Worm (Caenorhabditis elegans) whole organism, mixed stage, embryonic: ENCODE results near the gene eif-1.
A peak's percentile ranks its signal among the peaks of the same experiment; 100 is the strongest.

Source experiments
- M03D4.4 ChIP-seq: sonication (generic microtip); optimal IDR thresholded peaks from 2 replicates; lab custom pipeline; 2017; ENCODE audit warnings: mild to moderate bottlenecking, missing genetic modification characterization, missing compliant biosample characterization
- bed-3 ChIP-seq: fragments of 200-800 bp; sonication (Bioruptor generic); optimal IDR thresholded peaks from 3 replicates; lab custom pipeline; 2018; ENCODE audit warnings: mild to moderate bottlenecking, missing genetic modification characterization, moderate library complexity, missing compliant biosample characterization
- blmp-1 ChIP-seq: fragments of 150-350 bp; optimal IDR thresholded peaks from 2 replicates; lab custom pipeline; 2014; ENCODE audit warnings: missing biosample characterization, missing genetic modification characterization
- ceh-39 ChIP-seq: fragments of 150-350 bp; optimal IDR thresholded peaks from 2 replicates; lab custom pipeline; 2014; ENCODE audit warnings: missing biosample characterization, missing genetic modification characterization
- ceh-43 ChIP-seq: fragments of 200-800 bp; sonication (Bioruptor generic); optimal IDR thresholded peaks from 2 replicates; lab custom pipeline; 2018; ENCODE audit warnings: mild to moderate bottlenecking, missing genetic modification characterization, moderate library complexity, missing compliant biosample characterization
- ceh-83 ChIP-seq: fragments of 200-800 bp; sonication (Bioruptor generic); optimal IDR thresholded peaks from 2 replicates; lab custom pipeline; 2018; ENCODE audit warnings: mild to moderate bottlenecking, missing genetic modification characterization, missing compliant biosample characterization
- ces-1 ChIP-seq: fragments of 150-350 bp; optimal IDR thresholded peaks from 2 replicates; lab custom pipeline; 2014; ENCODE audit warnings: missing biosample characterization, missing genetic modification reagents, missing genetic modification characterization
- cnd-1 ChIP-seq: fragments of 200-800 bp; sonication (Bioruptor generic); optimal IDR thresholded peaks from 2 replicates; lab custom pipeline; 2018; ENCODE audit warnings: mild to moderate bottlenecking, missing genetic modification characterization, missing compliant biosample characterization
- drap-1 ChIP-seq: fragments of 200-800 bp; sonication (Bioruptor generic); optimal IDR thresholded peaks from 3 replicates; lab custom pipeline; 2018; ENCODE audit warnings: mild to moderate bottlenecking, missing genetic modification characterization, missing compliant biosample characterization
- elt-1 ChIP-seq: sonication (generic microtip); optimal IDR thresholded peaks from 2 replicates; lab custom pipeline; 2017; ENCODE audit warnings: missing genetic modification characterization, mild to moderate bottlenecking, missing compliant biosample characterization, antibody characterized with exemption, moderate library complexity, borderline replicate concordance; ENCODE audit not compliant: insufficient read depth
- elt-3 ChIP-seq: fragments of 150-350 bp; optimal IDR thresholded peaks from 2 replicates; lab custom pipeline; 2014; ENCODE audit warnings: missing biosample characterization, missing genetic modification characterization
- flh-1 ChIP-seq: fragments of 200-800 bp; sonication (Bioruptor generic); optimal IDR thresholded peaks from 2 replicates; lab custom pipeline; 2018; ENCODE audit warnings: mild to moderate bottlenecking, missing genetic modification characterization, moderate library complexity, missing compliant biosample characterization
- ham-2 ChIP-seq: fragments of 200-800 bp; sonication (Bioruptor generic); optimal IDR thresholded peaks from 2 replicates; lab custom pipeline; 2018; ENCODE audit warnings: mild to moderate bottlenecking, missing genetic modification characterization, missing compliant biosample characterization
- hlh-1 ChIP-seq: fragments of 150-350 bp; optimal IDR thresholded peaks from 2 replicates; lab custom pipeline; 2014; ENCODE audit warnings: missing biosample characterization, missing genetic modification reagents, missing genetic modification characterization
- lin-13 ChIP-seq: fragments of 150-350 bp; optimal IDR thresholded peaks from 2 replicates; lab custom pipeline; 2014; ENCODE audit warnings: missing biosample characterization, missing genetic modification characterization
- lin-32 ChIP-seq: fragments of 200-800 bp; sonication (Bioruptor generic); optimal IDR thresholded peaks from 2 replicates; lab custom pipeline; 2018; ENCODE audit warnings: mild to moderate bottlenecking, missing genetic modification characterization, missing compliant biosample characterization
- lsy-2 ChIP-seq: fragments of 150-350 bp; optimal IDR thresholded peaks from 2 replicates; lab custom pipeline; 2014; ENCODE audit warnings: missing biosample characterization, missing genetic modification characterization
- mab-5 ChIP-seq: fragments of 150-350 bp; optimal IDR thresholded peaks from 2 replicates; lab custom pipeline; 2014; ENCODE audit warnings: missing biosample characterization, missing genetic modification characterization
- mep-1 ChIP-seq: fragments of 150-350 bp; optimal IDR thresholded peaks from 2 replicates; lab custom pipeline; 2017; ENCODE audit warnings: missing biosample characterization, missing genetic modification reagents, missing genetic modification characterization, inconsistent platforms
- mls-2 ChIP-seq: sonication (generic microtip); optimal IDR thresholded peaks from 2 replicates; lab custom pipeline; 2016; ENCODE audit warnings: mild to moderate bottlenecking, missing genetic modification characterization, moderate library complexity, missing compliant biosample characterization
- nhr-12 ChIP-seq: fragments of 150-350 bp; optimal IDR thresholded peaks from 2 replicates; lab custom pipeline; 2014; ENCODE audit warnings: missing biosample characterization, missing genetic modification characterization
- nhr-2 ChIP-seq: fragments of 150-350 bp; optimal IDR thresholded peaks from 2 replicates; lab custom pipeline; 2014; ENCODE audit warnings: missing biosample characterization, missing genetic modification characterization
- nhr-237 ChIP-seq: fragments of 150-350 bp; optimal IDR thresholded peaks from 2 replicates; lab custom pipeline; 2014; ENCODE audit warnings: missing biosample characterization, missing genetic modification characterization
- nhr-28 ChIP-seq: fragments of 150-350 bp; optimal IDR thresholded peaks from 2 replicates; lab custom pipeline; 2014; ENCODE audit warnings: missing biosample characterization, missing genetic modification characterization
- nhr-76 ChIP-seq: sonication (generic microtip); optimal IDR thresholded peaks from 2 replicates; lab custom pipeline; 2017; ENCODE audit warnings: missing biosample characterization, missing genetic modification characterization
- pha-4 ChIP-seq: fragments of 150-350 bp; optimal IDR thresholded peaks from 2 replicates; lab custom pipeline; 2018; ENCODE audit warnings: missing biosample characterization, missing genetic modification reagents, missing genetic modification characterization
- sem-2 ChIP-seq: fragments of 200-800 bp; sonication (Bioruptor generic); optimal IDR thresholded peaks from 2 replicates; lab custom pipeline; 2018; ENCODE audit warnings: mild to moderate bottlenecking, missing genetic modification characterization, missing compliant biosample characterization
- snpc-4 ChIP-seq: fragments of 150-350 bp; optimal IDR thresholded peaks from 2 replicates; lab custom pipeline; 2014; ENCODE audit warnings: missing biosample characterization, missing genetic modification characterization
- sptf-1 ChIP-seq: sonication (generic microtip); optimal IDR thresholded peaks from 2 replicates; lab custom pipeline; 2017; ENCODE audit warnings: mild to moderate bottlenecking, missing genetic modification characterization, moderate library complexity, missing compliant biosample characterization
- tbx-8 ChIP-seq: fragments of 200-800 bp; sonication (Bioruptor generic); optimal IDR thresholded peaks from 2 replicates; lab custom pipeline; 2018; ENCODE audit warnings: mild to moderate bottlenecking, missing genetic modification characterization, moderate library complexity, missing compliant biosample characterization
- unc-120 ChIP-seq: sonication (generic microtip); optimal IDR thresholded peaks from 2 replicates; lab custom pipeline; 2017; ENCODE audit warnings: missing genetic modification characterization, missing compliant biosample characterization; ENCODE audit not compliant: poor library complexity, severe bottlenecking
- unc-39 ChIP-seq: fragments of 150-350 bp; optimal IDR thresholded peaks from 2 replicates; lab custom pipeline; 2014; ENCODE audit warnings: missing biosample characterization, missing genetic modification characterization
- unc-62 ChIP-seq: fragments of 150-350 bp; optimal IDR thresholded peaks from 2 replicates; lab custom pipeline; 2014; ENCODE audit warnings: missing biosample characterization, missing genetic modification reagents, missing genetic modification characterization
- zip-8 ChIP-seq: fragments of 150-350 bp; optimal IDR thresholded peaks from 2 replicates; lab custom pipeline; 2014; ENCODE audit warnings: missing biosample characterization, missing genetic modification characterization
- ztf-11 ChIP-seq: fragments of 150-350 bp; optimal IDR thresholded peaks from 2 replicates; lab custom pipeline; 2014; ENCODE audit warnings: missing biosample characterization, missing genetic modification characterization

The eif-1 gene

DNA sequence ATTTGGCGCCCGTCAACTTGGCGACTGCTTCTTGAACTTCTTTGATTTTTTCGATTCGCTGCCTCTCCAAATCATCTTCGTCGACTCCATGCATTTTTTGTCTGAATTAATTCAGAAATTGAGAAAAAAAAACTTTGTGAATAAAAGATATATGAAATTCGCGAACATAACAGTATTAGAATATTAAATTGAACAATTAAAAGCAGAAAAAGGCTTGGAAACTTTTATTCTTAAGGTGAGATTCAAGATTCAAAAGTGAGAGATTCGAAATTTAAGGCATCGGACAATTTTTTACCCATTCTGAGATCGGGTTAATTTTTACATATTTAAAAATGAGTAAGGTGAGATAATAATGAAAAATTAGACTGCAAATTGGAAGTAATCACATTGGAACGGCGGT lies 40.6 kb upstream of the eif-1 start, which contains the start of gene F33G12.3:
TSS of gene F33G12.3 (minus strand) at position 101 of the 400 bp plus-strand sequence.
- TF ChIP-seq ceh-43 (GFP tag; lab: Kevin White, UChicago) (no peak), ceh-39 (tag; lab: Kevin White, UChicago) (no peak), unc-120 (tag; lab: Kevin White, UChicago) (no peak), bed-3 (GFP tag; lab: Kevin White, UChicago) (no peak), zip-8 (tag; lab: Kevin White, UChicago) (no peak), blmp-1 (tag; lab: Kevin White, UChicago) (no peak), drap-1 (GFP tag; lab: Kevin White, UChicago) (no peak), unc-39 (tag; lab: Kevin White, UChicago) (no peak), mls-2 (tag; lab: Kevin White, UChicago) (no peak), mab-5 (tag; lab: Kevin White, UChicago) (no peak), sptf-1 (tag; lab: Kevin White, UChicago) (no peak), mep-1 (no peak), nhr-12 (tag; lab: Kevin White, UChicago) (no peak), ham-2 (GFP tag; lab: Kevin White, UChicago) (no peak), nhr-76 (tag; lab: Kevin White, UChicago) (no peak), lsy-2 (tag; lab: Kevin White, UChicago) (no peak), ces-1 (GFP tag; lab: Kevin White, UChicago) (no peak), lin-13 (no peak), hlh-1 (tag; lab: Kevin White, UChicago) (no peak)

DNA sequence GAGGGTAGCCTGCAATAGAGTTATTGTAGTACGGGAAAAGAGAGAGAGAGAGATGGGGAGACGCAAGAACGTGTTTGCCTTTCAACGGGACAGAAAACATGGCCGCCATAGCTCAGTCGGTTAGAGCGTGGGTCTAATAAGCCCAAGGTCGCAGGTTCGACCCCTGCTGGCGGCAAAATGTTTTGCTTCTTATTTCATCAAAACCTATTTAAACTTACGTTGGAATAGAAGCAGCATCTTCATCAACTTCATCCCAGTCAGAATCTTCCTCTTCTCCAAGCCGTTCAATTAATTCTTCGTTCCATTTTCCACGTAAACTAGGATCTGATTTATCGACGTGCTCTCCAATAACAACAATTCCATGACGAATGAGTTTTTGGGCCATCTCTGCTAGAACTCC lies 39.3 kb upstream of the eif-1 start:
- peak; percentile 95 for TF ChIP-seq cnd-1
- TF ChIP-seq nhr-76 (tag; lab: Kevin White, UChicago), result no peak
- TF ChIP-seq unc-62 (GFP tag; lab: Kevin White, UChicago), result peak; percentile 59
- peak; percentile 97 for TF ChIP-seq mls-2 (tag; lab: Kevin White, UChicago)
- peak; percentile 8 for TF ChIP-seq blmp-1 (tag; lab: Kevin White, UChicago)
- peak; percentile 96 for TF ChIP-seq sptf-1 (tag; lab: Kevin White, UChicago)
- TF ChIP-seq pha-4 (tag; lab: Kevin White, UChicago), result peak; percentile 63
- TF ChIP-seq ztf-11 (tag; lab: Kevin White, UChicago), result peak; percentile 85
- no peak for TF ChIP-seq mab-5 (tag; lab: Kevin White, UChicago)
- TF ChIP-seq ces-1 (GFP tag; lab: Kevin White, UChicago), result no peak
- TF ChIP-seq hlh-1 (tag; lab: Kevin White, UChicago), result peak; percentile 34
- TF ChIP-seq flh-1 (GFP tag; lab: Kevin White, UChicago), result peak; percentile 80
- peak; percentile 93 for TF ChIP-seq ham-2 (GFP tag; lab: Kevin White, UChicago)
- TF ChIP-seq elt-3 (tag; lab: Kevin White, UChicago), result no peak
- TF ChIP-seq ceh-39 (tag; lab: Kevin White, UChicago), result no peak
- TF ChIP-seq lin-13, result peak; percentile 48
- TF ChIP-seq nhr-12 (tag; lab: Kevin White, UChicago), result no peak
- TF ChIP-seq drap-1 (GFP tag; lab: Kevin White, UChicago), result peak; percentile 95
- peak; percentile 75 for TF ChIP-seq ceh-83 (GFP tag; lab: Kevin White, UChicago)
- no peak for TF ChIP-seq zip-8 (tag; lab: Kevin White, UChicago)
- peak; percentile 93 for TF ChIP-seq lin-32 (GFP tag; lab: Kevin White, UChicago)
- TF ChIP-seq unc-39 (tag; lab: Kevin White, UChicago), result peak; percentile 27
- peak; percentile 28 for TF ChIP-seq nhr-237 (tag; lab: Kevin White, UChicago)
- TF ChIP-seq tbx-8 (GFP tag; lab: Kevin White, UChicago), result peak; percentile 88
- TF ChIP-seq nhr-28, result peak; percentile 53
- TF ChIP-seq lsy-2 (tag; lab: Kevin White, UChicago), result peak; percentile 61
- peak; percentile 89 for TF ChIP-seq unc-120 (tag; lab: Kevin White, UChicago)
- no peak for TF ChIP-seq snpc-4 (tag; lab: Kevin White, UChicago)
- no peak for TF ChIP-seq nhr-2 (tag; lab: Kevin White, UChicago)
- peak; percentile 92 for TF ChIP-seq sem-2
- TF ChIP-seq M03D4.4 (tag; lab: Kevin White, UChicago), result peak; percentile 94
- peak; percentile 82 for TF ChIP-seq bed-3 (GFP tag; lab: Kevin White, UChicago)
- TF ChIP-seq ceh-43 (GFP tag; lab: Kevin White, UChicago), result peak; percentile 87
- peak; percentile 4 for TF ChIP-seq elt-1
- TF ChIP-seq mep-1, result peak; percentile 39

- TF ChIP-seq mab-5 (tag; lab: Kevin White, UChicago), result no peak
- no peak for TF ChIP-seq unc-62 (GFP tag; lab: Kevin White, UChicago)
- no peak for TF ChIP-seq nhr-76 (tag; lab: Kevin White, UChicago)
- no peak for TF ChIP-seq mls-2 (tag; lab: Kevin White, UChicago)
- no peak for TF ChIP-seq sem-2
- TF ChIP-seq zip-8 (tag; lab: Kevin White, UChicago), result no peak
- no peak for TF ChIP-seq pha-4 (tag; lab: Kevin White, UChicago)
- no peak for TF ChIP-seq drap-1 (GFP tag; lab: Kevin White, UChicago)
- no peak for TF ChIP-seq lin-13
- TF ChIP-seq ceh-83 (GFP tag; lab: Kevin White, UChicago), result no peak
- no peak for TF ChIP-seq ces-1 (GFP tag; lab: Kevin White, UChicago)
- no peak for TF ChIP-seq elt-1
- no peak for TF ChIP-seq tbx-8 (GFP tag; lab: Kevin White, UChicago)
- TF ChIP-seq lin-32 (GFP tag; lab: Kevin White, UChicago), result no peak
- no peak for TF ChIP-seq ztf-11 (tag; lab: Kevin White, UChicago)
Measured at ce11 chrII:5031612-5032011, 38.2 kb upstream of the eif-1 start, which contains the start of gene wdr-83. wdr-83 (minus strand) TSS chrII:5031712.
